Worm (Caenorhabditis elegans): Measurements from ENCODE around the gene ZK721.4.

ZK721.4 gene

ce11 chrX:8791821-8792220 lies 13.2 kb downstream of the ZK721.4 start, which contains the start of gene chup-1:
chup-1 (plus strand) TSS chrX:8792160.
- TF ChIP-seq K12H6.12 (tag; optimal IDR thresholded peaks at IDR 0.05) (no peak), nfyb-1 (GFP tag; IDR thresholded peaks at IDR 0.05) (no peak), repo-1 (tag; optimal IDR thresholded peaks at IDR 0.05) (peak; percentile 7), rpc-1 (optimal IDR thresholded peaks at IDR 0.05) (no peak), rpc-1 (tag; optimal IDR thresholded peaks at IDR 0.05) (no peak), F23B12.7 (tag; optimal IDR thresholded peaks at IDR 0.05; ENCODE audit: insufficient read depth) (no peak), K11D2.4 (GFP tag; IDR thresholded peaks at IDR 0.05) (no peak), cebp-1 (GFP tag; IDR thresholded peaks at IDR 0.05) (no peak), cebp-1 (tag; optimal IDR thresholded peaks at IDR 0.05) (peak; percentile 44), hrde-1 (tag; optimal IDR thresholded peaks at IDR 0.05; ENCODE audit: borderline replicate concordance) (no peak), pbrm-1 (GFP tag; IDR thresholded peaks at IDR 0.05) (no peak), ceh-79 (tag; optimal IDR thresholded peaks at IDR 0.05) (no peak), mcd-1 (GFP tag; IDR thresholded peaks at IDR 0.05) (peak; percentile 68), attf-5 (GFP tag; optimal IDR thresholded peaks at IDR 0.05) (peak; percentile 45), nhr-80 (tag; optimal IDR thresholded peaks at IDR 0.05) (peak; percentile 32), gei-17 (GFP tag; optimal IDR thresholded peaks at IDR 0.05) (no peak), unc-130 (GFP tag; optimal IDR thresholded peaks at IDR 0.05) (no peak)

ce11 chrX:8796699-8797282 lies 18.1 kb downstream of the ZK721.4 start, which contains the start of gene R04E5.7:
R04E5.7 (minus strand) TSS chrX:8797262.
- TF ChIP-seq rec-8 (tag; optimal IDR thresholded peaks at IDR 0.05) (peak in 1 of 2 experiments; percentile 1), F57A8.1 (GFP tag; optimal IDR thresholded peaks at IDR 0.05) (no peak), pbrm-1 (GFP tag; IDR thresholded peaks at IDR 0.05) (peak; percentile 89), him-1 (tag; optimal IDR thresholded peaks at IDR 0.05) (peak; percentile 65), mcd-1 (GFP tag; IDR thresholded peaks at IDR 0.05) (peak; percentile 44; the same call in 1 of the 2 replicates), ama-1 (optimal IDR thresholded peaks at IDR 0.05) (no peak), ama-1 (GFP tag; optimal IDR thresholded peaks at IDR 0.05) (peak in 1 of 2 experiments; percentile 23), chd-7 (tag; optimal IDR thresholded peaks at IDR 0.05) (peak; percentile 47), snpc-4 (GFP tag; optimal IDR thresholded peaks at IDR 0.05) (peak; percentile 45), snpc-4 (tag; optimal IDR thresholded peaks at IDR 0.05) (peak in 2 of 4 experiments; percentile 7 to 55), ekl-4 (GFP tag; IDR thresholded peaks at IDR 0.05) (peak; percentile 58), rpc-1 (optimal IDR thresholded peaks at IDR 0.05) (peak; percentile 73), rpc-1 (tag; optimal IDR thresholded peaks at IDR 0.05) (peak; percentile 79), madf-6 (GFP tag; IDR thresholded peaks at IDR 0.05) (peak; percentile 44; the same call in 1 of the 2 replicates), B0035.1 (tag; optimal IDR thresholded peaks at IDR 0.05) (no peak), D2030.7 (GFP tag; IDR thresholded peaks at IDR 0.05) (peak; percentile 67; the same call in 1 of the 2 replicates), ztf-18 (tag; optimal IDR thresholded peaks at IDR 0.05) (peak; percentile 26), sptf-2 (GFP tag; optimal IDR thresholded peaks at IDR 0.05) (no peak), B0261.1 (tag; optimal IDR thresholded peaks at IDR 0.05) (peak; percentile 74), dox-1 (GFP tag; IDR thresholded peaks at IDR 0.05) (peak; percentile 66; the same call in 1 of the 2 replicates), B0336.3 (GFP tag; IDR thresholded peaks at IDR 0.05) (no peak), tbp1 (GFP tag; optimal IDR thresholded peaks at IDR 0.05) (peak; percentile 89), lin-26 (GFP tag; IDR thresholded peaks at IDR 0.05) (peak; percentile 78), die-1 (tag; optimal IDR thresholded peaks at IDR 0.05) (peak; percentile 4), nhr-80 (tag; optimal IDR thresholded peaks at IDR 0.05) (peak; percentile 25), nfyb-1 (GFP tag; IDR thresholded peaks at IDR 0.05) (no peak), lin-54 (GFP tag; optimal IDR thresholded peaks at IDR 0.05) (peak; percentile 7), unc-62 (GFP tag; optimal IDR thresholded peaks at IDR 0.05) (no peak), T07F8.4 (tag; optimal IDR thresholded peaks at IDR 0.05) (peak; percentile 11), snpc-1.1 (tag; optimal IDR thresholded peaks at IDR 0.05; ENCODE audit: insufficient read depth) (peak; percentile 9), xnd-1 (tag; optimal IDR thresholded peaks at IDR 0.05) (no peak), egrh-3 (GFP tag; IDR thresholded peaks at IDR 0.05) (no peak), madf-3 (GFP tag; IDR thresholded peaks at IDR 0.05) (0 out of 2 replicates have a peak, but pooled peaks have one; percentile 17), nhr-120 (GFP tag; IDR thresholded peaks at IDR 0.05) (0 out of 2 replicates have a peak, but pooled peaks have one; percentile 41), hmg-1.2 (GFP tag; IDR thresholded peaks at IDR 0.05) (peak; percentile 64)

Measured in whole organism, young adult.